Worm (Caenorhabditis elegans) whole organism, L3 larva: Measurements from ENCODE around the gene nspc-19.

Experiments used
- ZK546.5 ChIP-seq: sonication (generic microtip); optimal IDR thresholded peaks from 2 replicates; lab custom pipeline; 2017; ENCODE audit warnings: missing biosample characterization, missing genetic modification characterization
- aly-2 ChIP-seq: fragments of 150-350 bp; optimal IDR thresholded peaks from 2 replicates; lab custom pipeline; 2014; ENCODE audit warnings: missing biosample characterization, missing genetic modification characterization
- ama-1 ChIP-seq: fragments of 150-350 bp; optimal IDR thresholded peaks from 2 replicates; lab custom pipeline; 2018
- ceh-16 ChIP-seq: sonication (generic microtip); optimal IDR thresholded peaks from 2 replicates; lab custom pipeline; 2017; ENCODE audit warnings: missing biosample characterization, missing genetic modification characterization
- ceh-28 ChIP-seq: fragments of 150-350 bp; optimal IDR thresholded peaks from 2 replicates; lab custom pipeline; 2014; ENCODE audit warnings: missing biosample characterization, missing genetic modification reagents, missing genetic modification characterization
- ceh-9 ChIP-seq: sonication (generic microtip); optimal IDR thresholded peaks from 2 replicates; lab custom pipeline; 2018; ENCODE audit warnings: missing biosample characterization, missing genetic modification characterization
- egl-27 ChIP-seq: sonication (generic microtip); optimal IDR thresholded peaks from 4 replicates; lab custom pipeline; 2017; ENCODE audit warnings: missing biosample characterization, missing genetic modification reagents, missing genetic modification characterization
- egl-5 ChIP-seq: fragments of 150-350 bp; optimal IDR thresholded peaks from 2 replicates; lab custom pipeline; 2017; ENCODE audit warnings: missing biosample characterization, missing genetic modification reagents, missing genetic modification characterization, inconsistent platforms
- elt-1 ChIP-seq: fragments of 150-350 bp; optimal IDR thresholded peaks from 2 replicates; lab custom pipeline; 2014; ENCODE audit warnings: missing biosample characterization, missing genetic modification characterization
- elt-2 ChIP-seq: sonication (generic microtip); optimal IDR thresholded peaks from 2 replicates; lab custom pipeline; 2016; ENCODE audit warnings: missing genetic modification reagents, mild to moderate bottlenecking, missing genetic modification characterization, missing compliant biosample characterization
- elt-3 ChIP-seq, 3 experiments: fragments of 150-350 bp in 1 of 3; sonication (generic microtip) in 2 of 3; optimal IDR thresholded peaks; 2 replicates in 2 of 3; 4 replicates in 1 of 3; lab custom pipeline; 2014 to 2017; ENCODE audit warnings: missing biosample characterization in 3 of 3, missing genetic modification characterization in 3 of 3
- eor-1 ChIP-seq, 2 experiments: fragments of 150-350 bp; optimal IDR thresholded peaks; 2 replicates each; lab custom pipeline; 2014 to 2018; ENCODE audit warnings: missing biosample characterization in 2 of 2, missing genetic modification characterization in 2 of 2
- fkh-10 ChIP-seq: sonication (generic microtip); optimal IDR thresholded peaks from 2 replicates; lab custom pipeline; 2017; ENCODE audit warnings: missing biosample characterization, missing genetic modification reagents, missing genetic modification characterization
- fkh-2 ChIP-seq: fragments of 150-350 bp; optimal IDR thresholded peaks from 2 replicates; lab custom pipeline; 2014; ENCODE audit warnings: missing biosample characterization, missing genetic modification reagents, missing genetic modification characterization
- fos-1 ChIP-seq: fragments of 150-350 bp; optimal IDR thresholded peaks from 2 replicates; lab custom pipeline; 2014; ENCODE audit warnings: missing biosample characterization, missing genetic modification characterization
- hmg-11 ChIP-seq: sonication (generic microtip); optimal IDR thresholded peaks from 2 replicates; lab custom pipeline; 2016; ENCODE audit warnings: missing genetic modification characterization, missing compliant biosample characterization
- jun-1 ChIP-seq: fragments of 150-350 bp; optimal IDR thresholded peaks from 2 replicates; lab custom pipeline; 2014; ENCODE audit warnings: missing biosample characterization, missing genetic modification reagents, missing genetic modification characterization
- lin-39 ChIP-seq: fragments of 150-350 bp; optimal IDR thresholded peaks from 2 replicates; lab custom pipeline; 2018; ENCODE audit warnings: missing biosample characterization, missing genetic modification reagents, missing genetic modification characterization
- lsy-12 ChIP-seq: sonication (generic microtip); optimal IDR thresholded peaks from 2 replicates; lab custom pipeline; 2016; ENCODE audit warnings: mild to moderate bottlenecking, missing genetic modification characterization, missing compliant biosample characterization
- nhr-12 ChIP-seq: fragments of 150-350 bp; optimal IDR thresholded peaks from 2 replicates; lab custom pipeline; 2014; ENCODE audit warnings: missing biosample characterization, missing genetic modification characterization
- nhr-23 ChIP-seq: fragments of 150-350 bp; optimal IDR thresholded peaks from 2 replicates; lab custom pipeline; 2014; ENCODE audit warnings: missing biosample characterization, missing genetic modification reagents, missing genetic modification characterization
- nhr-25 ChIP-seq: sonication (generic microtip); optimal IDR thresholded peaks from 2 replicates; lab custom pipeline; 2017; ENCODE audit warnings: missing biosample characterization, missing genetic modification characterization
- nhr-28 ChIP-seq: fragments of 150-350 bp; optimal IDR thresholded peaks from 2 replicates; lab custom pipeline; 2014; ENCODE audit warnings: missing biosample characterization, missing genetic modification characterization
- nhr-43 ChIP-seq: sonication (generic microtip); optimal IDR thresholded peaks from 2 replicates; lab custom pipeline; 2016; ENCODE audit warnings: mild to moderate bottlenecking, missing genetic modification characterization, missing compliant biosample characterization; ENCODE audit not compliant: poor library complexity, severe bottlenecking
- pha-4 ChIP-seq: fragments of 150-350 bp; optimal IDR thresholded peaks from 2 replicates; lab custom pipeline; 2014; ENCODE audit warnings: missing biosample characterization, missing genetic modification reagents, missing genetic modification characterization
- pqm-1 ChIP-seq: fragments of 150-350 bp; optimal IDR thresholded peaks from 2 replicates; lab custom pipeline; 2017; ENCODE audit warnings: missing biosample characterization, missing genetic modification characterization, inconsistent platforms
- snpc-4 ChIP-seq: fragments of 150-350 bp; optimal IDR thresholded peaks from 2 replicates; lab custom pipeline; 2014; ENCODE audit warnings: missing biosample characterization, missing genetic modification characterization
- tbx-2 ChIP-seq: sonication (generic microtip); optimal IDR thresholded peaks from 2 replicates; lab custom pipeline; 2016; ENCODE audit warnings: mild to moderate bottlenecking, missing genetic modification characterization, missing compliant biosample characterization
- unc-39 ChIP-seq: sonication (generic microtip); optimal IDR thresholded peaks from 4 replicates; lab custom pipeline; 2017; ENCODE audit warnings: missing biosample characterization, missing genetic modification characterization
- unc-62 ChIP-seq: fragments of 150-350 bp; sonication (generic microtip); optimal IDR thresholded peaks from 4 replicates; lab custom pipeline; 2014; ENCODE audit warnings: missing biosample characterization, missing genetic modification reagents, missing genetic modification characterization
- zag-1 ChIP-seq: fragments of 150-350 bp; optimal IDR thresholded peaks from 2 replicates; lab custom pipeline; 2014; ENCODE audit warnings: missing biosample characterization, missing genetic modification characterization
- ztf-4 ChIP-seq: fragments of 150-350 bp; optimal IDR thresholded peaks from 2 replicates; lab custom pipeline; 2014; ENCODE audit warnings: missing biosample characterization, missing genetic modification characterization

The nspc-19 gene

ce11 chrX:14572419-14572818, 43.9 kb downstream of the nspc-19 start, which contains the start of gene lron-1:
lron-1 (plus strand) TSS chrX:14572719.
- TF ChIP-seq pha-4 (tag; lab: Kevin White, UChicago), result peak; percentile 39
- TF ChIP-seq fos-1 (tag; lab: Kevin White, UChicago), result no peak
- TF ChIP-seq, all 47 proteins: peak for 1

ce11 chrX:14575920-14576319, 47.4 kb downstream of the nspc-19 start:
- TF ChIP-seq pqm-1 (tag; lab: Kevin White, UChicago), result no peak
- no peak for TF ChIP-seq hmg-11 (tag; lab: Kevin White, UChicago)
- TF ChIP-seq ceh-28 (tag; lab: Kevin White, UChicago), result peak; percentile 19
- TF ChIP-seq elt-2 (tag; lab: Kevin White, UChicago), result no peak
- no peak for TF ChIP-seq ZK546.5
- peak; percentile 96 for TF ChIP-seq elt-1 (tag; lab: Kevin White, UChicago)
- no peak for TF ChIP-seq zag-1 (tag; lab: Kevin White, UChicago)
- no peak for TF ChIP-seq aly-2 (tag; lab: Kevin White, UChicago)
- no peak for TF ChIP-seq snpc-4 (tag; lab: Kevin White, UChicago)
- TF ChIP-seq jun-1 (tag; lab: Kevin White, UChicago), result no peak
- TF ChIP-seq ama-1 (lab: Kevin White, UChicago), result no peak
- TF ChIP-seq nhr-12 (tag; lab: Kevin White, UChicago), result no peak
- no peak for TF ChIP-seq elt-3 (tag; optimal IDR thresholded peaks at IDR 0.05; lab: Kevin White, UChicago)
- TF ChIP-seq fkh-2 (tag; lab: Kevin White, UChicago), result no peak
- TF ChIP-seq fkh-10 (GFP tag; lab: Kevin White, UChicago), result no peak
- no peak for TF ChIP-seq lin-39 (tag; lab: Kevin White, UChicago)
- peak; percentile 92 for TF ChIP-seq nhr-25 (tag; lab: Kevin White, UChicago)
- no peak for TF ChIP-seq egl-27 (tag; lab: Kevin White, UChicago)
- no peak for TF ChIP-seq ztf-4 (tag; lab: Kevin White, UChicago)
- no peak for TF ChIP-seq ceh-16 (tag; lab: Kevin White, UChicago)
- TF ChIP-seq pha-4 (tag; lab: Kevin White, UChicago), result no peak
- no peak for TF ChIP-seq eor-1 (tag; optimal IDR thresholded peaks at IDR 0.05; lab: Kevin White, UChicago)
- TF ChIP-seq nhr-43 (tag; lab: Kevin White, UChicago), result peak; percentile 37
- peak; percentile 99 for TF ChIP-seq nhr-23 (tag; lab: Kevin White, UChicago)
- TF ChIP-seq unc-62 (GFP tag; lab: Kevin White, UChicago), result peak; percentile 6
- no peak for TF ChIP-seq unc-39 (tag; lab: Kevin White, UChicago)
- no peak for TF ChIP-seq egl-5
- no peak for TF ChIP-seq ceh-9 (tag; lab: Kevin White, UChicago)
- TF ChIP-seq nhr-28 (tag; lab: Kevin White, UChicago), result no peak
- TF ChIP-seq tbx-2 (tag; lab: Kevin White, UChicago), result no peak
- no peak for TF ChIP-seq lsy-12

DNA sequence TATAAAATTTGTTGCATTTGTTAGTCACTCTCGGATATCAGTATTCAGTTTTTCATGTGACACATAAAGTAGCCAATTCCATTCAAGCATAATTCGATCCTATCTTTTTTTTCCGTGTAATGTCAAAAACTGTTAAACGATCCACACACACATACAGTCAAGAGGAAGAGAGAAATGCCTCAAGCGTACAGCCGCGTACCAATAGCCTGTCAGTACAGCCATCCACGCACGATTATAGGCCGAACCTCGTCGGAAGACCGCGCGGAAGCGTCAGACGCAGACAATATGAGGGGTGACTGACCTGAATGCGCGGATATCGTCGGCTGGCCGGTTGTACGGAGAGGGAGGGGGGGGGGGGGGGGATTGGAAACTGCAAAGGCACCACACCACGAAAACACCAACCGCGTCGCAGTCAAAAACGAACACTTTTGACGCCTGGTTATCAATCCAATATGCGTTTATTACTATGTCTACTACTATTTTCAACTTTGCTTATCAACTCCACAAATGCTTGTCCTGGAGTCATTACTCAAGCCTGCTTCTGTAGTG, 49.2 kb downstream of the nspc-19 start, which contains the start of gene let-4:
Gene let-4, plus strand, starts transcription at position 357 of the 549 bp plus-strand sequence.
- TF ChIP-seq pha-4 (tag; lab: Kevin White, UChicago) (no peak), nhr-23 (tag; lab: Kevin White, UChicago) (peak; percentile 86)
- TF ChIP-seq, all 47 proteins: peak for 1
